Worm (Caenorhabditis elegans) whole organism, early embryonic: Measurements from ENCODE around the gene ZK945.7.

Experiments
- B0310.2 ChIP-seq: sonication (generic microtip); optimal IDR thresholded peaks from 2 replicates; lab custom pipeline; 2016; ENCODE audit warnings: mild to moderate bottlenecking, missing genetic modification characterization, missing compliant biosample characterization
- F13C5.2 ChIP-seq: sonication (generic microtip); optimal IDR thresholded peaks from 2 replicates; lab custom pipeline; 2017; ENCODE audit warnings: mild to moderate bottlenecking, missing genetic modification characterization, inconsistent platforms, missing compliant biosample characterization
- aly-1 ChIP-seq: sonication (generic microtip); optimal IDR thresholded peaks from 2 replicates; lab custom pipeline; 2016; ENCODE audit warnings: missing genetic modification characterization, missing compliant biosample characterization
- ama-1 ChIP-seq: fragments of 150-350 bp; optimal IDR thresholded peaks from 2 replicates; lab custom pipeline; 2014
- ets-7 ChIP-seq: sonication (generic microtip); optimal IDR thresholded peaks from 2 replicates; lab custom pipeline; 2016; ENCODE audit warnings: missing genotype, missing genetic modification characterization, missing compliant biosample characterization
- hmbx-1 ChIP-seq: sonication (generic microtip); optimal IDR thresholded peaks from 2 replicates; lab custom pipeline; 2016; ENCODE audit warnings: mild to moderate bottlenecking, missing genetic modification characterization, missing compliant biosample characterization
- hmg-4 ChIP-seq: fragments of 200-800 bp; sonication (Bioruptor generic); optimal IDR thresholded peaks from 2 replicates; lab custom pipeline; 2018; ENCODE audit warnings: mild to moderate bottlenecking, missing genetic modification characterization, missing compliant biosample characterization
- hnd-1 ChIP-seq: sonication (generic microtip); optimal IDR thresholded peaks from 2 replicates; lab custom pipeline; 2016; ENCODE audit warnings: missing genetic modification characterization, missing compliant biosample characterization
- scrt-1 ChIP-seq: fragments of 200-800 bp; sonication (Bioruptor generic); IDR thresholded peaks from 2 replicates; pipeline ENCODE4 v1.3.6; 2022; ENCODE audit warnings: missing genetic modification characterization, missing compliant biosample characterization
- tbx-11 ChIP-seq: fragments of 200-800 bp; sonication (Bioruptor generic); IDR thresholded peaks from 2 replicates; pipeline ENCODE4 v1.3.6; 2022; ENCODE audit warnings: missing genetic modification characterization, missing compliant biosample characterization
- tbx-37 ChIP-seq: fragments of 200-800 bp; sonication (Bioruptor generic); conservative IDR thresholded peaks from 2 replicates; pipeline ENCODE4 v1.3.6; 2022; ENCODE audit warnings: missing genetic modification reagents, missing genetic modification characterization, missing compliant biosample characterization

DNA sequence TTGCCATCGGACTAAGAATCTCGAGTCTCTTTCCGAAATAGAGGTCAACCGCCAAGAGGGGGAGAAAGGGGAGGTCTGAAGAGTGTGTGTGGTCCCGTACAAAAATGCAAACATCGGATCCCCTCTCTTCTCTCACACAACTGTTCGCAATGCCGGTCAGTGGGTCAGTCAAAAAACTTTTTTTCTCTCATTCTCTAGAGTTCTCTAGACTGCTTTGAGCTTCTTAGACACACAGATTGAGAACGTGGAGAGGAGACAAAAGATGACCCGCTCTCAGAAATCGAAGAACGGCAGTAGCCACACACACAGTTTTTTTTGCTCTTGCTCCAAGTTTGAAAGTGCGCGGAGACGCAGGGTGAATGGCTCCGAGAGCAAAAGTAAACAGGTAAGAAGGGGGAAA, 32.5 kb downstream of the ZK945.7 start:
- no peak for TF ChIP-seq aly-1 (tag; lab: Kevin White, UChicago)
- no peak for TF ChIP-seq hnd-1 (tag; lab: Kevin White, UChicago)
- no peak for TF ChIP-seq ama-1 (lab: Kevin White, UChicago)
- TF ChIP-seq F13C5.2 = no peak
- no peak for TF ChIP-seq tbx-37 (GFP tag; lab: Robert Waterston, UW)
- no peak for TF ChIP-seq ets-7 (tag; lab: Kevin White, UChicago)
- no peak for TF ChIP-seq scrt-1 (GFP tag; lab: Robert Waterston, UW)
- no peak for TF ChIP-seq hmbx-1 (tag; lab: Kevin White, UChicago)
- no peak for TF ChIP-seq tbx-11 (GFP tag; lab: Robert Waterston, UW)
- peak; percentile 67 for TF ChIP-seq hmg-4 (GFP tag; lab: Kevin White, UChicago)
- peak; percentile 29 for TF ChIP-seq B0310.2 (tag; lab: Kevin White, UChicago)
